Fruit fly (Drosophila melanogaster) whole organism, embryonic: ENCODE results near the gene Cpr62Ba.

ENCODE experiments used
- Bdp1 ChIP-seq: fragments of 200-800 bp; sonication (Bioruptor generic); optimal IDR thresholded peaks from 3 replicates; lab custom pipeline; 2016; ENCODE audit warnings: missing biosample characterization, missing genetic modification characterization
- CG11504 ChIP-seq: fragments of 200-800 bp; sonication (Bioruptor generic); optimal IDR thresholded peaks from 3 replicates; lab custom pipeline; 2019; ENCODE audit warnings: missing biosample characterization, mild to moderate bottlenecking, missing genetic modification characterization, moderate library complexity
- CG12236 ChIP-seq: fragments of 200-800 bp; sonication (Bioruptor generic); optimal IDR thresholded peaks from 2 replicates; lab custom pipeline; 2016; ENCODE audit warnings: missing biosample characterization, missing genetic modification characterization
- CG14710 ChIP-seq: fragments of 200-800 bp; sonication (Bioruptor generic); optimal IDR thresholded peaks from 3 replicates; lab custom pipeline; 2019; ENCODE audit warnings: missing biosample characterization, mild to moderate bottlenecking, missing genetic modification characterization, moderate library complexity
- CG4617 ChIP-seq: fragments of 200-800 bp; sonication (Bioruptor generic); optimal IDR thresholded peaks from 3 replicates; lab custom pipeline; 2016; ENCODE audit warnings: missing biosample characterization, missing genetic modification characterization, borderline replicate concordance
- CTCF ChIP-seq: fragments of 200-800 bp; sonication (Bioruptor generic); optimal IDR thresholded peaks from 2 replicates; lab custom pipeline; 2017; ENCODE audit warnings: missing biosample characterization, mild to moderate bottlenecking, missing genetic modification characterization, moderate library complexity
- NFAT ChIP-seq: fragments of 200-800 bp; sonication (Bioruptor generic); IDR thresholded peaks from 2 replicates; pipeline ENCODE4 v1.3.6; 2022; ENCODE audit warnings: missing biosample characterization, missing genetic modification characterization
- ems ChIP-seq: fragments of 200-800 bp; sonication (Bioruptor generic); optimal IDR thresholded peaks from 3 replicates; lab custom pipeline; 2016; ENCODE audit warnings: missing biosample characterization, missing genetic modification characterization
- gem ChIP-seq: fragments of 200-800 bp; sonication (Bioruptor generic); optimal IDR thresholded peaks from 2 replicates; lab custom pipeline; 2019; ENCODE audit warnings: missing biosample characterization, mild to moderate bottlenecking, missing genetic modification characterization, moderate library complexity
- row ChIP-seq: fragments of 200-800 bp; sonication (Bioruptor generic); IDR thresholded peaks from 3 replicates; pipeline ENCODE4 v1.3.6; 2022; ENCODE audit warnings: missing biosample characterization, missing genetic modification characterization
- shn ChIP-seq: fragments of 200-800 bp; sonication (Bioruptor generic); optimal IDR thresholded peaks from 3 replicates; lab custom pipeline; 2016; ENCODE audit warnings: missing biosample characterization, missing genetic modification characterization
- wdn ChIP-seq: fragments of 200-800 bp; sonication (Bioruptor generic); IDR thresholded peaks from 2 replicates; pipeline ENCODE4 v1.3.6; 2022; ENCODE audit warnings: missing biosample characterization, missing genetic modification characterization

DNA sequence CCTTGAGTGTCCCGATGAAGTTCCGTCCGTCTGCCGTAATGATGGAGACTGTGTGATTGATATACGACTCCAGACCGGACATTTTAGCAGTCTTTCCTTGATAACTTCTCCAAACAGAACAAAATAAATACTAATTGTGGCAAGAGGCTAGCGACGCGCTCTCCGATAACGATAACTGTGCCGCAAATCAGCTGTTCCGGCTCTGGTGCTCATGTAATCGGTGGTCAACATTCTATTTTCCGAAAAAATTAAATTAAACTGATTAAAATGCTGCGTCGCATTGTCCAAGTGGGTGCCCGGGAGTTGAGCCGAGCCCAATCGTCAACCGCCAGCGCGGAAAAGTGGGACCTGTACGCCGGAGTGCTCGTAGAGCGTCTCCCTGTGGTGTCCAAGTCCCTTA lies 54.3 kb downstream of the Cpr62Ba start, which contains the start of the genes CG2021 and mRpL46:
- no peak for TF ChIP-seq CG11504
- no peak for TF ChIP-seq row (GFP tag; lab: Robert Waterston, UW)
- no peak for TF ChIP-seq CG12236 (GFP tag; lab: Kevin White, UChicago)
- TF ChIP-seq CG4617 (GFP tag; lab: Kevin White, UChicago), result no peak
- TF ChIP-seq shn, result no peak
- TF ChIP-seq CG14710 (tag; lab: Kevin White, UChicago), result no peak
- TF ChIP-seq gem (tag; lab: Kevin White, UChicago), result no peak
- TF ChIP-seq NFAT (GFP tag; lab: Robert Waterston, UW), result no peak
- TF ChIP-seq Bdp1 (GFP tag; lab: Kevin White, UChicago), result no peak
- TF ChIP-seq wdn (GFP tag; lab: Robert Waterston, UW), result no peak
- no peak for TF ChIP-seq CTCF (GFP tag; lab: Kevin White, UChicago)
- no peak for TF ChIP-seq ems (GFP tag; lab: Kevin White, UChicago)
